Fruit fly (Drosophila melanogaster) whole organism, embryonic: ENCODE results near the gene MED28.

Experiments
- Blimp-1 ChIP-seq: fragments of 200-800 bp; sonication (Bioruptor generic); optimal IDR thresholded peaks from 3 replicates; lab custom pipeline; 2018; ENCODE audit warnings: missing biosample characterization, missing genetic modification characterization, mild to moderate bottlenecking, moderate library complexity, missing genetic modification reagents
- CG11695 ChIP-seq: fragments of 200-800 bp; sonication (Bioruptor generic); IDR thresholded peaks from 3 replicates; pipeline ENCODE4 v1.3.6; 2022; ENCODE audit warnings: missing biosample characterization, missing genetic modification characterization
- CG12155 ChIP-seq: fragments of 200-800 bp; sonication (Bioruptor generic); optimal IDR thresholded peaks from 3 replicates; lab custom pipeline; 2016; ENCODE audit warnings: missing biosample characterization, missing genetic modification characterization
- CG12744 ChIP-seq: fragments of 200-800 bp; sonication (Bioruptor generic); optimal IDR thresholded peaks from 2 replicates; lab custom pipeline; 2016; ENCODE audit warnings: missing biosample characterization, missing genetic modification characterization
- CG13123 ChIP-seq: fragments of 200-800 bp; sonication (Bioruptor generic); optimal IDR thresholded peaks from 2 replicates; lab custom pipeline; 2016; ENCODE audit warnings: missing biosample characterization, missing genetic modification characterization
- CG16815 ChIP-seq: fragments of 200-800 bp; sonication (Bioruptor generic); optimal IDR thresholded peaks from 3 replicates; lab custom pipeline; 2017; ENCODE audit warnings: missing biosample characterization, mild to moderate bottlenecking, missing genetic modification characterization
- CG1792 ChIP-seq: fragments of 200-800 bp; sonication (Bioruptor generic); optimal IDR thresholded peaks from 2 replicates; lab custom pipeline; 2016; ENCODE audit warnings: missing biosample characterization, missing genetic modification characterization
- CG2889 ChIP-seq: fragments of 200-800 bp; sonication (Bioruptor generic); IDR thresholded peaks from 3 replicates; pipeline ENCODE4 v1.3.6; 2022; ENCODE audit warnings: missing biosample characterization, missing genetic modification characterization
- CG32767 ChIP-seq: fragments of 200-800 bp; sonication (Bioruptor generic); IDR thresholded peaks from 2 replicates; pipeline ENCODE4 v1.3.6; 2022; ENCODE audit warnings: missing biosample characterization, missing genetic modification characterization
- CG5180 ChIP-seq: fragments of 200-800 bp; sonication (Bioruptor generic); optimal IDR thresholded peaks from 3 replicates; lab custom pipeline; 2017; ENCODE audit warnings: missing biosample characterization, missing genetic modification characterization, mild to moderate bottlenecking, moderate library complexity, missing genetic modification reagents
- CG6254 ChIP-seq: fragments of 200-800 bp; sonication (Bioruptor generic); optimal IDR thresholded peaks from 3 replicates; lab custom pipeline; 2017; ENCODE audit warnings: mild to moderate bottlenecking, missing biosample characterization, missing genetic modification reagents, missing genetic modification characterization
- CG6654 ChIP-seq: fragments of 200-800 bp; sonication (Bioruptor generic); optimal IDR thresholded peaks from 2 replicates; lab custom pipeline; 2017; ENCODE audit warnings: missing biosample characterization, mild to moderate bottlenecking, missing genetic modification characterization
- CG7839 ChIP-seq: fragments of 200-800 bp; sonication (Bioruptor generic); optimal IDR thresholded peaks from 3 replicates; lab custom pipeline; 2018; ENCODE audit warnings: missing biosample characterization, mild to moderate bottlenecking, missing genetic modification characterization, moderate library complexity
- CG7928 ChIP-seq: fragments of 200-800 bp; sonication (Bioruptor generic); optimal IDR thresholded peaks from 2 replicates; lab custom pipeline; 2017; ENCODE audit warnings: missing biosample characterization, mild to moderate bottlenecking, missing genetic modification characterization
- CG9932 ChIP-seq: fragments of 200-800 bp; sonication (Bioruptor generic); IDR thresholded peaks from 2 replicates; pipeline ENCODE4 v1.3.6; 2022; ENCODE audit warnings: missing biosample characterization, missing genetic modification characterization
- CHES-1-like ChIP-seq: fragments of 200-800 bp; sonication (Bioruptor generic); optimal IDR thresholded peaks from 2 replicates; lab custom pipeline; 2016; ENCODE audit warnings: missing biosample characterization, missing genetic modification characterization
- Camta ChIP-seq: fragments of 200-800 bp; sonication (Bioruptor generic); optimal IDR thresholded peaks from 2 replicates; lab custom pipeline; 2016; ENCODE audit warnings: missing biosample characterization, missing genetic modification characterization
- E2f1 ChIP-seq: fragments of 200-800 bp; sonication (Bioruptor generic); IDR thresholded peaks from 2 replicates; pipeline ENCODE4 v1.3.6; 2022; ENCODE audit warnings: missing biosample characterization, missing genetic modification characterization
- HLH54F ChIP-seq: fragments of 200-800 bp; sonication (Bioruptor generic); optimal IDR thresholded peaks from 3 replicates; lab custom pipeline; 2016; ENCODE audit warnings: missing biosample characterization, missing genetic modification characterization
- HmgD ChIP-seq: fragments of 200-800 bp; sonication (Bioruptor generic); optimal IDR thresholded peaks from 3 replicates; lab custom pipeline; 2016; ENCODE audit warnings: missing biosample characterization, missing genetic modification characterization
- Lim3 ChIP-seq: fragments of 200-800 bp; sonication (Bioruptor generic); IDR thresholded peaks from 2 replicates; pipeline ENCODE4 v1.3.6; 2022; ENCODE audit warnings: missing biosample characterization, missing genetic modification characterization
- Med ChIP-seq: fragments of 200-800 bp; sonication (Bioruptor generic); peaks from one replicate; lab custom pipeline; 2016; ENCODE audit warnings: missing biosample characterization, missing genetic modification characterization, mild to moderate bottlenecking, inconsistent platforms, moderate library complexity
- TFAM ChIP-seq: fragments of 200-800 bp; sonication (Bioruptor generic); optimal IDR thresholded peaks from 2 replicates; lab custom pipeline; 2017; ENCODE audit warnings: missing biosample characterization, missing genetic modification characterization, inconsistent platforms
- Tbp ChIP-seq: fragments of >200 bp; optimal IDR thresholded peaks from 2 replicates; lab custom pipeline; 2018; ENCODE audit warnings: missing biosample characterization, missing genetic modification characterization
- Trl ChIP-seq, 3 experiments: fragments of >200 bp in 2 of 3; fragments of 200-800 bp in 1 of 3; sonication (Bioruptor generic) in 1 of 3; optimal IDR thresholded peaks; 2 replicates in 1 of 3; 3 replicates in 2 of 3; lab custom pipeline; 2016 to 2017; ENCODE audit warnings: missing biosample characterization in 1 of 3, missing genetic modification characterization in 1 of 3
- bsh ChIP-seq, 2 experiments: fragments of 200-800 bp; sonication (Bioruptor generic); optimal IDR thresholded peaks; 2 replicates each; lab custom pipeline; 2017 to 2018; ENCODE audit warnings: mild to moderate bottlenecking in 2 of 2, missing biosample characterization in 2 of 2, missing genetic modification characterization in 2 of 2, moderate library complexity in 1 of 2
- cad ChIP-seq: fragments of >200 bp; optimal IDR thresholded peaks from 2 replicates; lab custom pipeline; 2017; ENCODE audit warnings: missing biosample characterization, missing genetic modification characterization
- cato ChIP-seq: fragments of 200-800 bp; sonication (Bioruptor generic); optimal IDR thresholded peaks from 2 replicates; lab custom pipeline; 2016; ENCODE audit warnings: missing biosample characterization, missing genetic modification characterization, borderline replicate concordance
- cg ChIP-seq: fragments of 200-800 bp; sonication (Bioruptor generic); optimal IDR thresholded peaks from 3 replicates; lab custom pipeline; 2019; ENCODE audit warnings: missing biosample characterization, mild to moderate bottlenecking, missing genetic modification characterization, moderate library complexity
- chif ChIP-seq, 2 experiments: fragments of 200-800 bp; sonication (Bioruptor generic); optimal IDR thresholded peaks; 3 replicates each; lab custom pipeline; 2016; ENCODE audit warnings: missing biosample characterization in 2 of 2, missing genetic modification characterization in 2 of 2
- da ChIP-seq: fragments of 200-800 bp; sonication (Bioruptor generic); optimal IDR thresholded peaks from 2 replicates; lab custom pipeline; 2016; ENCODE audit warnings: missing biosample characterization, missing genetic modification characterization
- dpn ChIP-seq, 2 experiments: fragments of 200-800 bp; sonication (Bioruptor generic); optimal IDR thresholded peaks; 3 replicates each; lab custom pipeline; 2016; ENCODE audit warnings: missing biosample characterization in 2 of 2, missing genetic modification characterization in 2 of 2
- nmo ChIP-seq: fragments of 200-800 bp; sonication (Bioruptor generic); optimal IDR thresholded peaks from 2 replicates; lab custom pipeline; 2018; ENCODE audit warnings: missing biosample characterization, mild to moderate bottlenecking, missing genetic modification characterization, moderate library complexity
- nom ChIP-seq: fragments of 200-800 bp; sonication (Bioruptor generic); optimal IDR thresholded peaks from 2 replicates; lab custom pipeline; 2017; ENCODE audit warnings: missing biosample characterization, missing genetic modification characterization, mild to moderate bottlenecking, moderate library complexity, missing genetic modification reagents
- odd ChIP-seq: fragments of 200-800 bp; sonication (Bioruptor generic); optimal IDR thresholded peaks from 2 replicates; lab custom pipeline; 2017; ENCODE audit warnings: missing biosample characterization, mild to moderate bottlenecking, missing genetic modification characterization
- org-1 ChIP-seq: fragments of 200-800 bp; sonication (Bioruptor generic); optimal IDR thresholded peaks from 2 replicates; lab custom pipeline; 2017; ENCODE audit warnings: missing biosample characterization, missing genetic modification characterization
- pfk ChIP-seq: fragments of 200-800 bp; sonication (Bioruptor generic); optimal IDR thresholded peaks from 2 replicates; lab custom pipeline; 2018; ENCODE audit warnings: missing biosample characterization, mild to moderate bottlenecking, missing genetic modification characterization, moderate library complexity
- phol ChIP-seq: fragments of 200-800 bp; sonication (Bioruptor generic); optimal IDR thresholded peaks from 3 replicates; lab custom pipeline; 2018; ENCODE audit warnings: missing biosample characterization, mild to moderate bottlenecking, missing genetic modification characterization, moderate library complexity
- prd ChIP-seq, 3 experiments: fragments of >200 bp in 2 of 3; fragments of 200-800 bp in 1 of 3; sonication (Bioruptor generic) in 1 of 3; optimal IDR thresholded peaks in 2 of 3; IDR thresholded peaks in 1 of 3; 2 replicates in 2 of 3; 3 replicates in 1 of 3; pipeline versions ENCODE4 v1.3.6 to Lab custom; 2017 to 2022; ENCODE audit warnings: missing biosample characterization in 1 of 3, missing genetic modification characterization in 1 of 3
- row ChIP-seq: fragments of 200-800 bp; sonication (Bioruptor generic); IDR thresholded peaks from 3 replicates; pipeline ENCODE4 v1.3.6; 2022; ENCODE audit warnings: missing biosample characterization, missing genetic modification characterization
- scrt ChIP-seq: fragments of 200-800 bp; sonication (Bioruptor generic); optimal IDR thresholded peaks from 2 replicates; lab custom pipeline; 2018; ENCODE audit warnings: missing biosample characterization, mild to moderate bottlenecking, missing genetic modification characterization, moderate library complexity
- sens-2 ChIP-seq: fragments of 200-800 bp; sonication (Bioruptor generic); IDR thresholded peaks from 2 replicates; pipeline ENCODE4 v1.3.6; 2022; ENCODE audit warnings: missing biosample characterization, missing genetic modification characterization
- sob ChIP-seq: fragments of 200-800 bp; sonication (Bioruptor generic); IDR thresholded peaks from 2 replicates; pipeline ENCODE4 v1.3.6; 2022; ENCODE audit warnings: missing biosample characterization, missing genetic modification characterization
- sqz ChIP-seq: fragments of 200-800 bp; sonication (Bioruptor generic); optimal IDR thresholded peaks from 3 replicates; lab custom pipeline; 2018; ENCODE audit warnings: missing biosample characterization, mild to moderate bottlenecking, missing genetic modification characterization
- vnd ChIP-seq: fragments of 200-800 bp; sonication (Bioruptor generic); IDR thresholded peaks from 3 replicates; pipeline ENCODE4 v1.3.6; 2022; ENCODE audit warnings: missing biosample characterization, missing genetic modification characterization; ENCODE audit not compliant: partially characterized antibody
- wor ChIP-seq: fragments of 200-800 bp; sonication (Bioruptor generic); IDR thresholded peaks from 2 replicates; pipeline ENCODE4 v1.3.6; 2022; ENCODE audit warnings: missing biosample characterization, missing genetic modification characterization

Gene MED28

DNA sequence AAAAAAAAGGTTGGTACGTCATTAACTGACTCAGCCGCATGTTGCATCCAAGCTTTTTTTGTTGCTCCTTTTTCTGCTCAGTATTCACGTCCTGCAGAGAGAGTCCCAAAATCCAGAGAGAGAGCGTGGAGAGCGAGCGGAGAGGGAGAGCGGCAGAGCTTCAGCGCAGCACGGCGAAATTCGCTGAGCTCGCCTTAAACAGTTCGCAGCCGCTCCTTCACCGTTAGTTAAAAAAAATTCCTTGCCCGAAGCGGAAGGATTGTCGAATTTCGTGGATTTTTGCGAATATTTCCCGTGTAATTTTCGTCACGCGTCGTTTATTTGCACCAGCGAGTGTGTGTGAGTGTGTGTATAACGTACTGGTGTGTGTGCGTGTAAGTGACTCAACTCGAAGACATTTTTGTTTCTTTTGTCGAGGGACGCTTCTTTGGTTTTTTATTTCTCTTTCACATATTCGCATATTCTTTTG is 41.3 kb downstream of the MED28 start (continued):
- TF ChIP-seq nom (peak; percentile 37), Trl (optimal IDR thresholded peaks at IDR 0.05; lab: Kevin White, UChicago) (peak; percentile 80 to 83), Trl (GFP tag; optimal IDR thresholded peaks at IDR 0.05; lab: Kevin White, UChicago) (peak; percentile 5), bsh (GFP tag; optimal IDR thresholded peaks at IDR 0.05; lab: Kevin White, UChicago) (peak in 1 of 2 experiments; percentile 42), cg (GFP tag; lab: Kevin White, UChicago) (no peak), CG12155 (no peak), CG2889 (GFP tag; lab: Robert Waterston, UW) (no peak), sob (GFP tag; lab: Robert Waterston, UW) (no peak), CG9932 (GFP tag; lab: Robert Waterston, UW) (0 out of 2 replicates have a peak, but pooled peaks have one; percentile 8), sqz (GFP tag; lab: Kevin White, UChicago) (peak; percentile 65), da (GFP tag; lab: Kevin White, UChicago) (no peak), CHES-1-like (GFP tag; lab: Kevin White, UChicago) (no peak)

DNA sequence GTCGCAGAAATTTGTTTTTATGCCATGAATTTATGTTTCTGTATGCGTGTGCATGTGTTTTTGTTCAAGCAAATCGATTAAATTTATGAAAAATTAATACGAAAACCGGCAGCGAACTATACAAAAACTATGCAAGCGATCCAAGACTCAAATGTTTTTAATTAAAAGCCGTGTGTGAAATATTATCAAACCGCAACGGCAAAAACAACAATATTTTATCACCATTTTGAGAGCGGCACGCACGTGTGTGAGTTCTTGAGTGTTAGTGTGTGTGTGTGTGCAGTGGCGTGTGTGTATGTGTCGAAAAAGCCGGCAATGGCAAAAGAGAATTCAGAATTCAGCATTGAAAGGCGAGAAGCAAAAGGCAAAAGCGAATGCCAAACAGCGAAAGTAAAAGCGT is 41.8 kb downstream of the MED28 start:
- TF ChIP-seq CG1792 (GFP tag; lab: Kevin White, UChicago) (no peak), Lim3 (no peak), sens-2 (GFP tag; lab: Robert Waterston, UW) (no peak), CG12744 (GFP tag; lab: Kevin White, UChicago) (no peak), CG32767 (GFP tag; lab: Robert Waterston, UW) (0 out of 2 replicates have a peak, but pooled peaks have one; percentile 28), CG7928 (GFP tag; lab: Kevin White, UChicago) (no peak), CG13123 (GFP tag; lab: Kevin White, UChicago) (no peak), phol (tag; lab: Kevin White, UChicago) (no peak), row (GFP tag; lab: Robert Waterston, UW) (no peak), scrt (GFP tag; lab: Kevin White, UChicago) (no peak), Med (GFP tag; lab: Kevin White, UChicago) (peak; percentile 49), cad (no peak), cg (GFP tag; lab: Kevin White, UChicago) (peak; percentile 60), wor (GFP tag; lab: Robert Waterston, UW) (no peak), HmgD (GFP tag; lab: Kevin White, UChicago) (no peak), CHES-1-like (GFP tag; lab: Kevin White, UChicago) (no peak)

DNA sequence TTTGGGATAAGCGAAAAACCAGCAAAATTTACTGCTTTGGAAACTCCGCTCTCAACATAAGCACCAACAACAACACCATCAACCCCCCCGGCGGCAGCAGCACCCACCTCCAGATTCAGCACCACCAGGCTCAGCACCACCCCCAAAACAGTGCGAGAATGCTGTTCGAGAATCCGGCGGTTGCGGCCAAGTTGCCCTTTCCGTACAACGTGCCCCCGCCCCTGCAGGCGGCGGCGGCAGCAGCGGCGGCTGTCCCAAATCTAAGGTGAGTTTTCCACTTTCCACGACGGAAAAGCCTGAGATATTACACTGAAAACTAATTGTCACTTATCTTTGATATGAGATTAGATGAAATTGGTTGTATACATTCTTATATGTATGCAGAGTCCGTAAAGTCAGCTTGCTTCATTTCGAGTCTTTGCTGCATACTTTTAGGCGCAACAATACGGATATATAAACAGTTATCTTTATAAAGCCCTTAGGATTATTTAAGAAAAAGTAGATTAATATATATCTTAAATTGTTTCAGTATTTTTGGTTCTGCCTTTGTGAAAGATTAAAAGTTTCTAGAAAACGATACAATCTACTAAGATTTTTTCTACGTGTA is 42.8 kb downstream of the MED28 start:
- no peak for TF ChIP-seq chif (GFP tag; optimal IDR thresholded peaks at IDR 0.05; lab: Kevin White, UChicago)
- TF ChIP-seq prd (optimal IDR thresholded peaks at IDR 0.05; lab: Kevin White, UChicago), result no peak
- TF ChIP-seq prd (GFP tag; IDR thresholded peaks at IDR 0.05; lab: Robert Waterston, UW), result no peak; the same call in 2 of the 3 replicates
- TF ChIP-seq Med (GFP tag; lab: Kevin White, UChicago), result no peak
- no peak for TF ChIP-seq Camta
- peak; percentile 55 for TF ChIP-seq nmo (GFP tag; lab: Kevin White, UChicago)
- no peak for TF ChIP-seq dpn (GFP tag; optimal IDR thresholded peaks at IDR 0.05; lab: Kevin White, UChicago)
- TF ChIP-seq pfk (GFP tag; lab: Kevin White, UChicago), result no peak
- 0 out of 3 replicates have a peak, but pooled peaks have one; percentile 33 for TF ChIP-seq CG11695
- TF ChIP-seq da (GFP tag; lab: Kevin White, UChicago), result no peak
- no peak for TF ChIP-seq odd
- TF ChIP-seq CG5180, result no peak
- no peak for TF ChIP-seq HLH54F (GFP tag; lab: Kevin White, UChicago)
- TF ChIP-seq CG16815 (GFP tag; lab: Kevin White, UChicago), result no peak
- TF ChIP-seq E2f1, result no peak
- no peak for TF ChIP-seq cato (GFP tag; lab: Kevin White, UChicago)
- peak; percentile 3 for TF ChIP-seq org-1 (GFP tag; lab: Kevin White, UChicago)
- TF ChIP-seq vnd, result no peak
- TF ChIP-seq CG7839 (tag; lab: Kevin White, UChicago), result peak; percentile 38
- TF ChIP-seq Tbp, result no peak
- peak; percentile 55 for TF ChIP-seq Blimp-1 (GFP tag; lab: Kevin White, UChicago)
- TF ChIP-seq TFAM (GFP tag; lab: Kevin White, UChicago), result no peak
- no peak for TF ChIP-seq CG6654 (GFP tag; lab: Kevin White, UChicago)
- peak; percentile 23 for TF ChIP-seq CG6254 (GFP tag; lab: Kevin White, UChicago)
